Fruit fly (Drosophila melanogaster) whole organism, wandering third instar larva: Measurements from ENCODE around the gene CG1090.
A peak's percentile ranks its signal among the peaks of the same experiment; 100 is the strongest.

Experiments used
- Abd-B ChIP-seq: fragments of >200 bp; optimal IDR thresholded peaks from 2 replicates; lab custom pipeline; 2017; ENCODE audit warnings: missing biosample characterization, missing genetic modification characterization
- HLH106 ChIP-seq: fragments of 200-800 bp; optimal IDR thresholded peaks from 3 replicates; lab custom pipeline; 2019; ENCODE audit warnings: missing biosample characterization, mild to moderate bottlenecking, missing genetic modification characterization, moderate library complexity
- Hr78 ChIP-seq: fragments of >200 bp; optimal IDR thresholded peaks from 2 replicates; lab custom pipeline; 2017; ENCODE audit warnings: missing biosample characterization, missing genetic modification characterization
- Hr83 ChIP-seq: fragments of 200-300 bp; sonication (Bioruptor generic); optimal IDR thresholded peaks from 2 replicates; lab custom pipeline; 2016; ENCODE audit warnings: missing biosample characterization, mild to moderate bottlenecking, missing genetic modification characterization, moderate library complexity; ENCODE audit not compliant: poor library complexity, severe bottlenecking
- Jra ChIP-seq: sonication (Bioruptor generic); optimal IDR thresholded peaks from 2 replicates; lab custom pipeline; 2016; ENCODE audit warnings: missing biosample characterization, missing genetic modification characterization
- br ChIP-seq: fragments of 200-800 bp; sonication (Bioruptor generic); optimal IDR thresholded peaks from 2 replicates; lab custom pipeline; 2016; ENCODE audit warnings: missing biosample characterization, missing genetic modification characterization
- fru ChIP-seq: fragments of 200-800 bp; sonication (Bioruptor generic); optimal IDR thresholded peaks from 3 replicates; lab custom pipeline; 2016; ENCODE audit warnings: missing biosample characterization, mild to moderate bottlenecking, missing genetic modification characterization
- h ChIP-seq: fragments of 200-800 bp; sonication (Bioruptor generic); optimal IDR thresholded peaks from 3 replicates; lab custom pipeline; 2016; ENCODE audit warnings: missing biosample characterization, mild to moderate bottlenecking, missing genetic modification characterization
- jim ChIP-seq: fragments of 175-275, 200-325 bp; sonication (Bioruptor generic); optimal IDR thresholded peaks from 2 replicates; lab custom pipeline; 2016; ENCODE audit warnings: missing biosample characterization, mild to moderate bottlenecking, missing genetic modification characterization
- psq ChIP-seq: fragments of 200-800 bp; sonication (Bioruptor generic); optimal IDR thresholded peaks from 3 replicates; lab custom pipeline; 2017; ENCODE audit warnings: missing biosample characterization, mild to moderate bottlenecking, missing genetic modification characterization, moderate library complexity
- usp ChIP-seq: fragments of >200 bp; optimal IDR thresholded peaks from 2 replicates; lab custom pipeline; 2017; ENCODE audit warnings: missing biosample characterization, missing genetic modification characterization

dm6 chr3R:4360668-4361110 lies 1.0 kb downstream of the CG1090 start:
- peak; percentile 7 for TF ChIP-seq Jra
- TF ChIP-seq Hr78 = no peak
- no peak for TF ChIP-seq psq (GFP tag; lab: Kevin White, UChicago)
- no peak for TF ChIP-seq HLH106 (tag; lab: Kevin White, UChicago)
- TF ChIP-seq usp = no peak
- no peak for TF ChIP-seq fru (GFP tag; lab: Kevin White, UChicago)
- TF ChIP-seq br (GFP tag; lab: Kevin White, UChicago) = no peak
- no peak for TF ChIP-seq Abd-B (GFP tag; lab: Kevin White, UChicago)
- no peak for TF ChIP-seq jim (GFP tag; lab: Kevin White, UChicago)
- peak; percentile 16 for TF ChIP-seq h
- TF ChIP-seq Hr83 = peak; percentile 38
